Fruit fly (Drosophila melanogaster): Measurements from ENCODE around the gene bnk.
A peak's percentile ranks its signal among the peaks of the same experiment; 100 is the strongest.

The bnk gene

dm6 chr3R:31222125-31222889, 29.1 kb downstream of the bnk start (continued):
- TF ChIP-seq Sp1 (GFP tag; optimal IDR thresholded peaks at IDR 0.05), result peak; percentile 60
- no peak for TF ChIP-seq lola (GFP tag; optimal IDR thresholded peaks at IDR 0.05)
- no peak for TF ChIP-seq CrebA (GFP tag; optimal IDR thresholded peaks at IDR 0.05; ENCODE audit: borderline replicate concordance)
- TF ChIP-seq Hnf4 (GFP tag; optimal IDR thresholded peaks at IDR 0.05), result peak; percentile 46

dm6 chr3R:31222890-31223569, 29.9 kb downstream of the bnk start:
- TF ChIP-seq fru (GFP tag; optimal IDR thresholded peaks at IDR 0.05) (no peak), ey (GFP tag; optimal IDR thresholded peaks at IDR 0.05) (no peak), HLH106 (tag; optimal IDR thresholded peaks at IDR 0.05) (no peak), tai (GFP tag; optimal IDR thresholded peaks at IDR 0.05) (no peak), Dif (GFP tag; optimal IDR thresholded peaks at IDR 0.05; ENCODE audit: partially characterized antibody) (no peak), foxo (GFP tag; optimal IDR thresholded peaks at IDR 0.05) (no peak), Abd-B (GFP tag; optimal IDR thresholded peaks at IDR 0.05) (no peak), jim (GFP tag; optimal IDR thresholded peaks at IDR 0.05) (no peak)

- TF ChIP-seq dmrt93B (GFP tag; optimal IDR thresholded peaks at IDR 0.05), result no peak
- no peak for TF ChIP-seq GATAd (GFP tag; optimal IDR thresholded peaks at IDR 0.05)
- TF ChIP-seq lola (GFP tag; optimal IDR thresholded peaks at IDR 0.05), result no peak
- TF ChIP-seq Hnf4 (GFP tag; optimal IDR thresholded peaks at IDR 0.05), result no peak
- TF ChIP-seq CrebA (GFP tag; optimal IDR thresholded peaks at IDR 0.05; ENCODE audit: borderline replicate concordance), result no peak
- TF ChIP-seq jim (GFP tag; optimal IDR thresholded peaks at IDR 0.05), result no peak
- TF ChIP-seq CG32264 (GFP tag; optimal IDR thresholded peaks at IDR 0.05), result no peak
- TF ChIP-seq Hr83 (GFP tag; optimal IDR thresholded peaks at IDR 0.05; ENCODE audit: poor library complexity, severe bottlenecking), result no peak
- no peak for TF ChIP-seq sv (GFP tag; optimal IDR thresholded peaks at IDR 0.05)
- TF ChIP-seq Jra (GFP tag; optimal IDR thresholded peaks at IDR 0.05), result peak; percentile 37
- peak; percentile 4 for TF ChIP-seq psq (GFP tag; optimal IDR thresholded peaks at IDR 0.05)
- no peak for TF ChIP-seq h (GFP tag; optimal IDR thresholded peaks at IDR 0.05)
- peak; percentile 26 for TF ChIP-seq OdsH (GFP tag; optimal IDR thresholded peaks at IDR 0.05)
- peak; percentile 3 for TF ChIP-seq sage (GFP tag; optimal IDR thresholded peaks at IDR 0.05)
- TF ChIP-seq tai (GFP tag; optimal IDR thresholded peaks at IDR 0.05), result no peak
- TF ChIP-seq woc (GFP tag; optimal IDR thresholded peaks at IDR 0.05), result no peak
- TF ChIP-seq dsf (GFP tag; optimal IDR thresholded peaks at IDR 0.05; ENCODE audit: borderline replicate concordance), result no peak
- no peak for TF ChIP-seq Rel (GFP tag; optimal IDR thresholded peaks at IDR 0.05)
- TF ChIP-seq Rel (tag; optimal IDR thresholded peaks at IDR 0.05), result peak; percentile 38
- TF ChIP-seq Myc (optimal IDR thresholded peaks at IDR 0.05), result no peak
- TF ChIP-seq CG9705 (GFP tag; optimal IDR thresholded peaks at IDR 0.05), result no peak
- TF ChIP-seq HLH106 (tag; optimal IDR thresholded peaks at IDR 0.05), result no peak
These were observed 31.1 kb downstream of the bnk start for dm6 chr3R:31223971-31224860.

dm6 chr3R:31225043-31225681, 32.0 kb downstream of the bnk start:
- TF ChIP-seq sv (GFP tag; optimal IDR thresholded peaks at IDR 0.05) (no peak), br (GFP tag; optimal IDR thresholded peaks at IDR 0.05) (peak; percentile 72), Vsx2 (GFP tag; optimal IDR thresholded peaks at IDR 0.05; ENCODE audit: partially characterized antibody) (no peak), HLH106 (tag; optimal IDR thresholded peaks at IDR 0.05) (peak; percentile 63), Hr83 (GFP tag; optimal IDR thresholded peaks at IDR 0.05; ENCODE audit: poor library complexity, severe bottlenecking) (peak; percentile 66), Hnf4 (GFP tag; optimal IDR thresholded peaks at IDR 0.05) (peak; percentile 46), Jra (GFP tag; optimal IDR thresholded peaks at IDR 0.05) (peak; percentile 71), brk (GFP tag; optimal IDR thresholded peaks at IDR 0.05) (peak; percentile 64), OdsH (GFP tag; optimal IDR thresholded peaks at IDR 0.05) (peak; percentile 26), foxo (GFP tag; optimal IDR thresholded peaks at IDR 0.05) (peak in 1 of 2 experiments; percentile 74), CG9705 (GFP tag; optimal IDR thresholded peaks at IDR 0.05) (no peak), psq (GFP tag; optimal IDR thresholded peaks at IDR 0.05) (peak; percentile 58), rgr (GFP tag; optimal IDR thresholded peaks at IDR 0.05) (peak; percentile 80), sage (GFP tag; optimal IDR thresholded peaks at IDR 0.05) (peak; percentile 25), CG32264 (GFP tag; optimal IDR thresholded peaks at IDR 0.05) (no peak), GATAd (GFP tag; optimal IDR thresholded peaks at IDR 0.05) (no peak), Rel (GFP tag; optimal IDR thresholded peaks at IDR 0.05) (no peak), Rel (tag; optimal IDR thresholded peaks at IDR 0.05) (peak; percentile 59), Sp1 (GFP tag; optimal IDR thresholded peaks at IDR 0.05) (peak; percentile 56), Dfd (GFP tag; optimal IDR thresholded peaks at IDR 0.05) (no peak), dl (GFP tag; optimal IDR thresholded peaks at IDR 0.05; ENCODE audit: insufficient read depth in 1 of 2, partially characterized antibody in 2 of 2) (no peak), fru (GFP tag; optimal IDR thresholded peaks at IDR 0.05) (peak; percentile 80), dmrt93B (GFP tag; optimal IDR thresholded peaks at IDR 0.05) (peak; percentile 22), Abd-B (GFP tag; optimal IDR thresholded peaks at IDR 0.05) (no peak), ey (GFP tag; optimal IDR thresholded peaks at IDR 0.05) (peak; percentile 76), h (GFP tag; optimal IDR thresholded peaks at IDR 0.05) (peak; percentile 79)
